Worm (Caenorhabditis elegans) whole organism, L1 larva: ENCODE results near the gene set-24.

Source experiments
- C04F5.9 ChIP-seq: sonication (generic microtip); optimal IDR thresholded peaks from 2 replicates; lab custom pipeline; 2016; ENCODE audit warnings: missing genetic modification characterization, missing compliant biosample characterization
- F16B12.6 ChIP-seq: fragments of 150-350 bp; optimal IDR thresholded peaks from 2 replicates; lab custom pipeline; 2014; ENCODE audit warnings: missing biosample characterization, missing genetic modification characterization
- blmp-1 ChIP-seq: fragments of 150-350 bp; optimal IDR thresholded peaks from 2 replicates; lab custom pipeline; 2014; ENCODE audit warnings: missing biosample characterization, missing genetic modification characterization
- ceh-63 ChIP-seq: fragments of 200-800 bp; sonication (Bioruptor generic); optimal IDR thresholded peaks from 2 replicates; lab custom pipeline; 2018; ENCODE audit warnings: mild to moderate bottlenecking, missing genetic modification characterization, missing compliant biosample characterization
- ceh-82 ChIP-seq, 3 experiments: fragments of 150-350 bp in 1 of 3; sonication (generic microtip) in 2 of 3; optimal IDR thresholded peaks; 2 replicates each; lab custom pipeline; 2014 to 2017; ENCODE audit warnings: missing biosample characterization in 3 of 3, missing genetic modification characterization in 3 of 3
- ces-1 ChIP-seq: fragments of 150-350 bp; optimal IDR thresholded peaks from 2 replicates; lab custom pipeline; 2014; ENCODE audit warnings: missing biosample characterization, missing genetic modification reagents, missing genetic modification characterization
- dpl-1 ChIP-seq, 3 experiments: fragments of 150-350 bp in 2 of 3; sonication (generic microtip) in 1 of 3; optimal IDR thresholded peaks; 2 replicates each; lab custom pipeline; 2014 to 2017; ENCODE audit warnings: missing biosample characterization in 3 of 3, missing genetic modification characterization in 3 of 3, missing genetic modification reagents in 3 of 3
- dsc-1 ChIP-seq: sonication (generic microtip); optimal IDR thresholded peaks from 2 replicates; lab custom pipeline; 2016; ENCODE audit warnings: mild to moderate bottlenecking, missing genetic modification characterization, missing compliant biosample characterization
- efl-1 ChIP-seq, 4 experiments: fragments of 150-350 bp; optimal IDR thresholded peaks in 3 of 4; peaks in 1 of 4; 1 replicate in 1 of 4; 2 replicates in 3 of 4; lab custom pipeline; 2014; ENCODE audit warnings: missing biosample characterization in 2 of 4, missing genetic modification characterization in 2 of 4, missing genetic modification reagents in 2 of 4
- egl-27 ChIP-seq, 2 experiments: fragments of 150-350 bp in 1 of 2; sonication (generic microtip); optimal IDR thresholded peaks; 3 replicates each; lab custom pipeline; 2017 to 2018; ENCODE audit warnings: missing biosample characterization in 2 of 2, missing genetic modification characterization in 2 of 2, missing genetic modification reagents in 2 of 2
- elt-3 ChIP-seq, 6 experiments: fragments of 150-350 bp in 1 of 6; sonication (generic microtip); optimal IDR thresholded peaks; 2 replicates each; lab custom pipeline; 2017 to 2018; ENCODE audit warnings: missing biosample characterization in 6 of 6, missing genetic modification characterization in 6 of 6, inconsistent platforms in 1 of 6
- fkh-10 ChIP-seq: sonication (generic microtip); optimal IDR thresholded peaks from 2 replicates; lab custom pipeline; 2017; ENCODE audit warnings: missing biosample characterization, missing genetic modification reagents, missing genetic modification characterization
- fkh-8 ChIP-seq: sonication (generic microtip); optimal IDR thresholded peaks from 2 replicates; lab custom pipeline; 2016; ENCODE audit warnings: mild to moderate bottlenecking, missing genetic modification characterization, missing compliant biosample characterization
- irx-1 ChIP-seq: sonication (generic microtip); optimal IDR thresholded peaks from 2 replicates; lab custom pipeline; 2016; ENCODE audit warnings: missing genetic modification characterization, missing compliant biosample characterization
- isw-1 ChIP-seq: fragments of 200-800 bp; sonication (Bioruptor generic); IDR thresholded peaks from 2 replicates; pipeline ENCODE4 v1.3.6; 2022; ENCODE audit warnings: missing genetic modification characterization, missing compliant biosample characterization
- jun-1 ChIP-seq: fragments of 150-350 bp; optimal IDR thresholded peaks from 2 replicates; lab custom pipeline; 2014; ENCODE audit warnings: missing biosample characterization, missing genetic modification reagents, missing genetic modification characterization
- lin-14 ChIP-seq: fragments of 200-800 bp; sonication (Bioruptor generic); optimal IDR thresholded peaks from 2 replicates; lab custom pipeline; 2018; ENCODE audit warnings: mild to moderate bottlenecking, missing genetic modification characterization, moderate library complexity, missing compliant biosample characterization
- lin-35 ChIP-seq, 2 experiments: fragments of 150-350 bp; optimal IDR thresholded peaks; 2 replicates each; lab custom pipeline; 2014; ENCODE audit warnings: missing biosample characterization in 2 of 2, missing genetic modification characterization in 2 of 2, missing genetic modification reagents in 2 of 2
- lin-39 ChIP-seq: fragments of 150-350 bp; optimal IDR thresholded peaks from 2 replicates; lab custom pipeline; 2014; ENCODE audit warnings: missing biosample characterization, missing genetic modification reagents, missing genetic modification characterization
- lsy-2 ChIP-seq, 2 experiments: fragments of 150-350 bp; optimal IDR thresholded peaks; 2 replicates each; lab custom pipeline; 2014; ENCODE audit warnings: missing biosample characterization in 2 of 2, missing genetic modification characterization in 2 of 2
- mdl-1 ChIP-seq, 2 experiments: fragments of 150-350 bp; optimal IDR thresholded peaks; 2 replicates each; lab custom pipeline; 2014 to 2017; ENCODE audit warnings: missing biosample characterization in 2 of 2, missing genetic modification characterization in 2 of 2, inconsistent platforms in 1 of 2
- mef-2 ChIP-seq: fragments of 150-350 bp; optimal IDR thresholded peaks from 2 replicates; lab custom pipeline; 2014; ENCODE audit warnings: missing biosample characterization, missing genetic modification characterization
- mep-1 ChIP-seq: fragments of 150-350 bp; optimal IDR thresholded peaks from 2 replicates; lab custom pipeline; 2014; ENCODE audit warnings: missing biosample characterization, missing genetic modification characterization
- nhr-11 ChIP-seq: fragments of 150-350 bp; optimal IDR thresholded peaks from 2 replicates; lab custom pipeline; 2014; ENCODE audit warnings: missing biosample characterization, missing genetic modification characterization
- nhr-19 ChIP-seq: fragments of 200-800 bp; sonication (Bioruptor generic); conservative IDR thresholded peaks from 2 replicates; pipeline ENCODE4 v1.3.6; 2022; ENCODE audit warnings: missing genetic modification characterization, missing compliant biosample characterization
- nhr-20 ChIP-seq: sonication (generic microtip); optimal IDR thresholded peaks from 2 replicates; lab custom pipeline; 2016; ENCODE audit warnings: mild to moderate bottlenecking, missing genetic modification characterization, missing compliant biosample characterization
- nhr-28 ChIP-seq: fragments of 150-350 bp; optimal IDR thresholded peaks from 2 replicates; lab custom pipeline; 2014; ENCODE audit warnings: missing biosample characterization, missing genetic modification characterization
- nhr-47 ChIP-seq: sonication (generic microtip); optimal IDR thresholded peaks from 2 replicates; lab custom pipeline; 2016; ENCODE audit warnings: mild to moderate bottlenecking, missing genetic modification characterization, moderate library complexity, missing compliant biosample characterization
- nhr-71 ChIP-seq: sonication (generic microtip); optimal IDR thresholded peaks from 2 replicates; lab custom pipeline; 2016; ENCODE audit warnings: mild to moderate bottlenecking, missing genetic modification characterization, moderate library complexity, missing compliant biosample characterization
- nhr-77 ChIP-seq: fragments of 150-350 bp; optimal IDR thresholded peaks from 2 replicates; lab custom pipeline; 2014; ENCODE audit warnings: missing biosample characterization, missing genetic modification characterization
- nhr-85 ChIP-seq: sonication (generic microtip); peaks from one replicate; lab custom pipeline; 2016; ENCODE audit warnings: missing genetic modification characterization, inconsistent platforms, missing compliant biosample characterization
- nhr-90 ChIP-seq: sonication (generic microtip); optimal IDR thresholded peaks from 2 replicates; lab custom pipeline; 2016; ENCODE audit warnings: mild to moderate bottlenecking, missing genetic modification characterization, missing compliant biosample characterization; ENCODE audit not compliant: poor library complexity
- pag-3 ChIP-seq: sonication (generic microtip); optimal IDR thresholded peaks from 2 replicates; lab custom pipeline; 2017; ENCODE audit warnings: missing genetic modification characterization, mild to moderate bottlenecking, missing compliant biosample characterization, antibody characterized with exemption, borderline replicate concordance; ENCODE audit not compliant: insufficient read depth
- rnt-1 ChIP-seq: sonication (generic microtip); optimal IDR thresholded peaks from 2 replicates; lab custom pipeline; 2016; ENCODE audit warnings: mild to moderate bottlenecking, missing genetic modification characterization, moderate library complexity, missing compliant biosample characterization
- skn-1 ChIP-seq: fragments of 150-350 bp; optimal IDR thresholded peaks from 2 replicates; lab custom pipeline; 2014; ENCODE audit warnings: missing biosample characterization, missing genetic modification characterization
- snpc-4 ChIP-seq: fragments of 150-350 bp; optimal IDR thresholded peaks from 2 replicates; lab custom pipeline; 2014; ENCODE audit warnings: missing biosample characterization, missing genetic modification characterization
- snu-23 ChIP-seq: sonication (generic microtip); optimal IDR thresholded peaks from 2 replicates; lab custom pipeline; 2016; ENCODE audit warnings: missing genetic modification characterization, missing compliant biosample characterization
- sptf-1 ChIP-seq: fragments of 150-350 bp; optimal IDR thresholded peaks from 2 replicates; lab custom pipeline; 2014; ENCODE audit warnings: missing biosample characterization, missing genetic modification characterization
- swsn-7 ChIP-seq: sonication (generic microtip); optimal IDR thresholded peaks from 2 replicates; lab custom pipeline; 2016; ENCODE audit warnings: missing genetic modification characterization, missing compliant biosample characterization
- tbx-2 ChIP-seq: sonication (generic microtip); optimal IDR thresholded peaks from 2 replicates; lab custom pipeline; 2016; ENCODE audit warnings: missing genetic modification characterization, missing compliant biosample characterization
- unc-130 ChIP-seq: fragments of 150-350 bp; optimal IDR thresholded peaks from 2 replicates; lab custom pipeline; 2017; ENCODE audit warnings: missing biosample characterization, missing genetic modification characterization, inconsistent platforms
- xbp-1 ChIP-seq: sonication (generic microtip); optimal IDR thresholded peaks from 2 replicates; lab custom pipeline; 2016; ENCODE audit warnings: missing genetic modification characterization, missing compliant biosample characterization

set-24 gene

ce11 chrII:12089616-12090215, 41.1 kb downstream of the set-24 start:
- TF ChIP-seq jun-1 (peak; percentile 6), mef-2 (tag; lab: Kevin White, UChicago) (no peak), nhr-71 (tag; lab: Kevin White, UChicago) (peak; percentile 65), lin-35 (GFP tag; optimal IDR thresholded peaks at IDR 0.05; lab: Kevin White, UChicago) (peak; percentile 21 to 64), isw-1 (no peak), nhr-47 (tag; lab: Kevin White, UChicago) (peak; percentile 50), xbp-1 (tag; lab: Kevin White, UChicago) (peak; percentile 28), fkh-10 (peak; percentile 27), nhr-90 (tag; lab: Kevin White, UChicago) (peak; percentile 9), nhr-77 (tag; lab: Kevin White, UChicago) (no peak), unc-130 (tag; lab: Kevin White, UChicago) (no peak), snpc-4 (tag; lab: Kevin White, UChicago) (peak; percentile 28), lin-39 (tag; lab: Kevin White, UChicago) (no peak), fkh-8 (peak; percentile 53), lsy-2 (tag; optimal IDR thresholded peaks at IDR 0.05; lab: Kevin White, UChicago) (peak; percentile 43 to 47), sptf-1 (no peak), irx-1 (tag; lab: Kevin White, UChicago) (peak; percentile 28), rnt-1 (tag; lab: Kevin White, UChicago) (no peak), nhr-20 (tag; lab: Kevin White, UChicago) (peak; percentile 17), efl-1 (optimal IDR thresholded peaks at IDR 0.05; lab: Kevin White, UChicago) (peak; percentile 39 to 59), efl-1 (GFP tag; optimal IDR thresholded peaks at IDR 0.05 in 1 of 2; lab: Kevin White, UChicago) (peak; percentile 53 to 96), egl-27 (tag; optimal IDR thresholded peaks at IDR 0.05; lab: Kevin White, UChicago) (no peak), elt-3 (tag; optimal IDR thresholded peaks at IDR 0.05; lab: Kevin White, UChicago) (peak in 1 of 6 experiments; percentile 25), nhr-11 (no peak), nhr-85 (tag; lab: Kevin White, UChicago) (peak; percentile 56), tbx-2 (tag; lab: Kevin White, UChicago) (peak; percentile 39), mep-1 (peak; percentile 64), blmp-1 (tag; lab: Kevin White, UChicago) (peak; percentile 76), F16B12.6 (peak; percentile 26), snu-23 (GFP tag; lab: Kevin White, UChicago) (peak; percentile 60), C04F5.9 (tag; lab: Kevin White, UChicago) (no peak), mdl-1 (tag; optimal IDR thresholded peaks at IDR 0.05; lab: Kevin White, UChicago) (peak in 1 of 2 experiments; percentile 20), ceh-82 (tag; optimal IDR thresholded peaks at IDR 0.05; lab: Kevin White, UChicago) (peak in 1 of 3 experiments; percentile 44), skn-1 (peak; percentile 31), nhr-19 (GFP tag; lab: Robert Waterston, UW) (peak; percentile 41), swsn-7 (tag; lab: Kevin White, UChicago) (peak; percentile 54), dpl-1 (GFP tag; optimal IDR thresholded peaks at IDR 0.05; lab: Kevin White, UChicago) (peak; percentile 25 to 50 (median 45)), ces-1 (GFP tag; lab: Kevin White, UChicago) (no peak), ceh-63 (no peak), pag-3 (tag; lab: Kevin White, UChicago) (peak; percentile 23), dsc-1 (tag; lab: Kevin White, UChicago) (no peak), nhr-28 (tag; lab: Kevin White, UChicago) (no peak), lin-14 (GFP tag; lab: Kevin White, UChicago) (peak; percentile 96)
- TF ChIP-seq, all 84 proteins: peak for 28
